Worm (Caenorhabditis elegans) whole organism, mixed stage, embryonic: ENCODE results near the gene F21H7.3.

Experiments used
- M03D4.4 ChIP-seq: sonication (generic microtip); optimal IDR thresholded peaks from 2 replicates; lab custom pipeline; 2017; ENCODE audit warnings: mild to moderate bottlenecking, missing genetic modification characterization, missing compliant biosample characterization
- mep-1 ChIP-seq: fragments of 150-350 bp; optimal IDR thresholded peaks from 2 replicates; lab custom pipeline; 2017; ENCODE audit warnings: missing biosample characterization, missing genetic modification reagents, missing genetic modification characterization, inconsistent platforms
- nhr-237 ChIP-seq: fragments of 150-350 bp; optimal IDR thresholded peaks from 2 replicates; lab custom pipeline; 2014; ENCODE audit warnings: missing biosample characterization, missing genetic modification characterization
- pha-4 ChIP-seq: fragments of 150-350 bp; optimal IDR thresholded peaks from 2 replicates; lab custom pipeline; 2018; ENCODE audit warnings: missing biosample characterization, missing genetic modification reagents, missing genetic modification characterization
- ztf-11 ChIP-seq: fragments of 150-350 bp; optimal IDR thresholded peaks from 2 replicates; lab custom pipeline; 2014; ENCODE audit warnings: missing biosample characterization, missing genetic modification characterization

DNA sequence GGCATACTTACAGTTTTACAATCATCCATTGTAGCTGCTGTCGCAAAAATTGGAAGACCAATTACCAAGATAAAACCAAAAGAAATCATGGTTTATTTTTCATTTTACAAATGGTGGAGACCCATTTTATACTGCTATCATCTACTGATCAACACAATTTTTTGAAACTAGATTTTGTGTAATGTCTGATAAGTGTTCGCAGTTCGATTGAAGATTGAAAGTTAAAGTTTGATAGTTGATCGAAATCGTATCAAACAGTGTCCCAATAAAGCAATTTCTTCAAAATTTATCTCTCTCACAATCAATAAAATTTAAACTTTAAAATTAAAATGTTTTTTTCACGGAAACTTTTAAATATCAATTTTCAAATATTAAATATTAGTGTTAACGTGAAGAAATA lies 36.1 kb upstream of the F21H7.3 start, which contains the start of gene T13F3.6:
- TF ChIP-seq pha-4 (tag; lab: Kevin White, UChicago) = no peak
- TF ChIP-seq ztf-11 (tag; lab: Kevin White, UChicago) = no peak
- TF ChIP-seq nhr-237 (tag; lab: Kevin White, UChicago) = no peak
- TF ChIP-seq mep-1 = no peak
- TF ChIP-seq M03D4.4 (tag; lab: Kevin White, UChicago) = no peak
